Worm (Caenorhabditis elegans) whole organism, L4/young adult: Measurements from ENCODE around the gene inx-3.
A peak's percentile ranks its signal among the peaks of the same experiment; 100 is the strongest.

ENCODE experiments used
- W03F9.2 ChIP-seq: fragments of 150-350 bp; optimal IDR thresholded peaks from 2 replicates; lab custom pipeline; 2014; ENCODE audit warnings: missing biosample characterization, missing genetic modification characterization
- dao-5 ChIP-seq: sonication (generic microtip); optimal IDR thresholded peaks from 2 replicates; lab custom pipeline; 2016; ENCODE audit warnings: missing genotype, missing genetic modification characterization, moderate library complexity, missing compliant biosample characterization
- him-1 ChIP-seq: sonication (generic microtip); optimal IDR thresholded peaks from 2 replicates; lab custom pipeline; 2016; ENCODE audit warnings: missing genotype, missing genetic modification reagents, missing genetic modification characterization, missing compliant biosample characterization

Gene inx-3

DNA sequence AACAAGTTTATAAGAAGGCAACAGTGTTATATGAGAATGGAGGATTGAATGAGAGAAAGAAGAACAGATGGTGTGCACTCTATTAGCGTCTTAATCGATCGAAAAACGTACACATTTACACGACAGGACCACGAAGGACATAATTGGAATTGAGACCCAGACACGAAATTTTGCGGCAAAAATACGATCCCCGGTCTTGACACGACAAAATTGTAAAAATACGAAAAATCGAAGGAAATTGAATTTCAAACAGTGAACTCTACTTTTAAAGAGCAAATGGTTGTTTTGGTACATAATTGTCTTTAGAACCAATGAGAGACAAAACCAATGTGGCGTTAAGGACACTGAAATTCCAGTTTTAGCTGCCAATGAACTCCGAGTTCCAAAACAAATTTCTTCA is 26.5 kb downstream of the inx-3 start, which contains the start of gene lelo-3:
TSS of gene lelo-3 (minus strand) at position 101 of the 400 bp plus-strand sequence.
- TF ChIP-seq him-1 (tag; lab: Kevin White, UChicago): no peak
- no peak for TF ChIP-seq W03F9.2 (tag; lab: Kevin White, UChicago)
- no peak for TF ChIP-seq dao-5 (tag; lab: Kevin White, UChicago)

DNA sequence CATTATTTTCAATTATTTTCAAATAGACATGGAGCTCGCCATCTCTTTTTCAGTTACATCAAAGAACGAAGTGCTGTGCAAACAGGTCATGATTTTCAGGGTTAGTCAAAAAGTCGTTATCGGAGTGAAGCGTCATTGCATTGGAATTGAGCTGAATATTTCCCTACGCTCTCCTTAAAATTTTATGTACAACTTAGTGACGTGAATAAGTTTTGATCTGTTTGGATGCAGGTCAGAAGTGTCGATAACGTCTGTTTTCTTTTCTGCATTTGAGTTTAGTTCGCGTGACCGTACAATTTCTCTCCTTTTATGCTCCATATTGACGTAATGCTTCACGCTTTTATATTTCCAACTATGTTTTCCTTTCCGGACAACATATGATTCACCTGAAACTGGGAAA is 29.0 kb downstream of the inx-3 start:
- TF ChIP-seq dao-5 (tag; lab: Kevin White, UChicago) (no peak), W03F9.2 (tag; lab: Kevin White, UChicago) (no peak), him-1 (tag; lab: Kevin White, UChicago) (no peak)

DNA sequence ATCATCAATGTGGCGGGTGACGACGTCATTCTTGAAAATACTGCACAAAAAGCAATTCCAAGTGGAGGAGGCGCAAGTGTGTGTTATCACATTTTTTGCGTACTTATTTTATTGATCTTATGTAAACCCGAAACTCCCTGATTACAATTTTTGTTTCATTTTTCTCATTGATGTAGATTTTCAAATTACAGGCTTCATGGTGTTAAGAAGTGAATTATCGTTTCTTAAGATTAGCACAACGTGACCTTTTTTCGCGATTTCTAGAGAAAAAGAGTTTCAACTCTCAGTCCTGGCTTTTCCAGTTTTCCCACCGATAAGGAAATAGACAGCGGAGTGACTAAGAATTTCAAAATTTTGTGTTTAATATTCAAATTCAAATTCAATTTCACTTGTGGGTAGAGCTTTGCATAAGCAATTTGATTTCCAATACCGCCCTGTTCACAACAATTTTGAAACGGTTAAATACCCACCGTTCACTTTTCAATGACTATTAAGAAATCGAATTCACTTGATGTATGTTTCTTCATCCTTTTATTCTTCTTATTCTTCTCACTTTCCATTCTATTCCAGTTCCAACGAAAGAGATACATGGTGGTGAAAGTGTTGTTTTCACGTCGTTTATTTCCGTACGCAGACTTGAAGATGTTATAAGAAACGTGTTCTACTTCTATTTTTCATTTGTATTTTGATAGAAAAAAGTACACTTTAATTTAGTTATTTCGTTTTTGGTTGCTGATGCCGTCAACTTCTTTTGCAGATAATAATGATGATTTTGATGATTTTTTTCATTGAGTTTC is 31.0 kb downstream of the inx-3 start:
- TF ChIP-seq dao-5 (tag; lab: Kevin White, UChicago) (no peak), him-1 (tag; lab: Kevin White, UChicago) (no peak), W03F9.2 (tag; lab: Kevin White, UChicago) (no peak)

DNA sequence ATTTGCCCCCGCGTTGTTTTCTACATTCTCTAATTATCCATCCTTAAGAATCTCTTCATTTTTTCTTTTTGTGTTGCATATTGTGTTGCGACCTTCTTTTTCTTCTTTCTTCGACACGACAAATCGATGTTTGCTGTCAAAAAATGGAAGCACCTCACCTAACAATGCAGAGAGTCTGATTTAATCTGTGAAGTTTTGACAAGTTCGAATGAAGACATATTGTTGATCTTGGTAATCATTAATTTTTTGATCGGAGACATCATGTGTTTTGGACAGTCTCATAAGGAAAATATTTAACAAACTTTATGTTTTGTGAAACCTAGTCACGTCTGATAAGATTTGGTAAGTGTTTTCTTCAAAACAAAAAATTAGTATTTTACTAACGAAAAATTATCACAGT is 33.1 kb downstream of the inx-3 start:
- no peak for TF ChIP-seq dao-5 (tag; lab: Kevin White, UChicago)
- TF ChIP-seq him-1 (tag; lab: Kevin White, UChicago): no peak
- no peak for TF ChIP-seq W03F9.2 (tag; lab: Kevin White, UChicago)

DNA sequence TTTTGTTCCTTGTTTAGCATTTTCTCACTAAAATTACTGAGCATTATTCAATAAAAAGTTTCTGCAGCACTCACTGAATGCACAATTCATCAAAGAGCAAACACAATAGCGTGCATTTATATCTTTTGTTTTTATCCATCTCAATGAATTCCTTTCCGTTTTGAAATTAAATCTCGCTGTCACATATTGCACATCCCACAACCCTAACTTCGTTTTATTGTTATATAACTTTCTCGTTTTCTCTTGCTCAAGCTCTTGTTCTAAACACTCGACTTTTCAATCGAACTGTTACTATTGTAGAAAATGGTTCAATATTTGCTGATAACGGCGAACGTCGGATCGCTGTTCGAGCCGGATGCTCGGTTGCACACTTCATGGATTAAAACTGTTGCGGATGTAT is 35.2 kb downstream of the inx-3 start, which contains the start of gene ipp-5:
TSS of gene ipp-5 (plus strand) at position 301 of the 400 bp plus-strand sequence.
- TF ChIP-seq W03F9.2 (tag; lab: Kevin White, UChicago) (no peak), him-1 (tag; lab: Kevin White, UChicago) (no peak)

DNA sequence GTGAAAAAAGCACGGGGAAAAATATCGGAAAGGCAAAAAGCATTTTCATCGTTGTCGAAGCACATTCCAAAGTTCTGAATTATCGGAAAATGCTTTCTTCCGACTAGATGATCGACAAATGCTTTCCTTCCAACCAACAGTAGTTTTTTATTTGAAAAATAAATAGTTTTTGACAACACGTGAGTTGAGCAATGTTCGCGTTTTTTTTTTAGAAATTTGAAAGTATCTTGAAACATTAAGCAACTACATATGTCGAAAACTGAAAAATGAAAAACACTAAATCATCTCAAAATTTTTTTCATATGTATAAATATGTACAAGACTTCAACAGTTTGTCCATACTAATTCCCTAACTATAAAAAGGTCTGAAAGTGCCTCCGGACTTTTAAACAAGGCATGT is 43.6 kb downstream of the inx-3 start, which contains the start of gene hsp-25:
TSS of gene hsp-25 (minus strand) at position 101 of the 400 bp plus-strand sequence.
- TF ChIP-seq W03F9.2 (tag; lab: Kevin White, UChicago) (no peak), him-1 (tag; lab: Kevin White, UChicago) (no peak), dao-5 (tag; lab: Kevin White, UChicago) (no peak)

DNA sequence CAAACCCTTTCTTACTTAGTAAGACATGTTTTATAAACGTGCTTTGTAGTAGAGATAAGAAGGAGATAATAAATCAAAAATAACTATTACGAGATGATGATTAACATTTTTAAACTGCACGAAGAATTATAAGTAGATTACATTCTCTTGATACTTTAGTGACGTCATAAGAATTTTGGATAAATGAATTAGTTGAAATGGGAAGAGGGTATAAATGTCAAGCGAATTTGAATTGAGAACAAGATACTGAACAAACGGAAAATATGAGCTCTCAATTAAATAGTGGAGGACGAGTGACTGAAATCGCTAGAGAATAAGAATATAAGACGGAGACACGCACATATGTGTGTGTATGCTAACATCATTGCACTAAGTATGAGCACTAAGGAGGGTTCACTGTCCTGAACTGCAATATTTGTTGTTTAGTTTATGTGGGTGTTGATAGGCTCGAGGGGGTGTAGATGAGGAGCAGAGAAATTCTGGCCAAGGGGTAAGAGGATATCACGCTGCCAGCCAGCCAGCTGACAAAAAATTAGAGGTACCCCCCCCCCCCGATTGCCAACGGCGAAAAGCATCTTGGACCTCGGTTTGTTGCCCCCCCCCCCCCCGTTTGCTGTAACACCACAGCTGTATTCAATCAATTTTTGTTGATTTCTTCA is 44.6 kb downstream of the inx-3 start:
- TF ChIP-seq W03F9.2 (tag; lab: Kevin White, UChicago) (no peak), dao-5 (tag; lab: Kevin White, UChicago) (no peak), him-1 (tag; lab: Kevin White, UChicago) (no peak)

DNA sequence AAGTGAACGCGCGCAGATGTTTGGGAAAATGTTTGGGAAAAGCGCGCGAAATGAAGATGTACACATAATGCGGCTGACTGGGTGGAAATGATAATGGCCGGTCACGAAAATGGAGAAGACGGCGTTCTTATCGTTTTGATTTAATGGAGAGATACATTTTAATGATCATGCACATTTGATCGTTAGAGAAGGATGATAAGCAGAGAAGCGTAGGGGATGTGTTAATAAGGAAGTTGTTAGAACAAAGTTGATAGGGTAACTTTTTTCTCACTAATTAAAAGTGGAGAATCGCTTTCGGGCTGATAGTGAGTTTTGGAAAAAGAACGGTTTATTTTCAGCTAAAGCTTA is 45.1 kb downstream of the inx-3 start:
- TF ChIP-seq dao-5 (tag; lab: Kevin White, UChicago) (no peak), him-1 (tag; lab: Kevin White, UChicago) (no peak)

DNA sequence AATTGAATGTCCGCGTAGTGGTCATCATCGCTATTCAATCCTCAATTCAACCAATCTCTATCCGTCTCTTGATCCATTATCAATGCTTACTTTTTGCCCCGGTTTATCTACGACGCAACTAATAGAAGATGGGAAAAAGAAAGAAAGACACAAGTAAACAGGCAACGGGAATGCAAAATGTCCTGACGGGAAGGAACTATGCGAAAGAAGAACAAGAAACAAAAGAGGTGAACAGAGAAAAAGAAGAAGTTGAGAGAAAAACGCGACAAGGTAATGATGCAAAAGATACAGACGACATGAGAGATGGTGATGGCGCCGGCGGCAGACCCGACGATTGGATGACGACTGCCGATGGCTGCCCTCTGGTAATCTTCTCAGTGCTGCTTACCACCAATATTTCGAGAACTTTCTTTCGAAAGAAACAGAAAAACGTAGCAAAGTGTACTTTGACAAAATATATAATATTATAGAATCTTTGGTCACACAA is 46.1 kb downstream of the inx-3 start:
- no peak for TF ChIP-seq dao-5 (tag; lab: Kevin White, UChicago)
- TF ChIP-seq W03F9.2 (tag; lab: Kevin White, UChicago): peak; percentile 58

DNA sequence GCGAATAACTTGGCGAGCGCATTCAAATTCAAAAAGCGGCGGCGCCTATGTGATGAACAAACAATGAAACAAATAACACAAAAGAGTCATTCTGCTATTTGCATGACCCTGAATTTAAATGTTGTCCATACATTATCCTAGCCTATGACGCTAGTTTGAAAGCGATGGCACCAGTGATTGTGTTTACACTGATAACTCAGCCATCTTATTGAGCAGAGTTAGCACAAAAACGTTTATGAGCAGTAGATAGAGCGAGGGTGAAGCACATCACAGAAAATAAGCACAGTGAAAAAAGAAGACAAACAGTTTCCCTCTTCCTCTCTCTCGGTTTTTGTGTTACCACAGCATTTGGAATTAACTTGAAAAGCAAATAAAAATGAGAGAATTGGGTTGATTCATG is 47.3 kb downstream of the inx-3 start:
- TF ChIP-seq W03F9.2 (tag; lab: Kevin White, UChicago): no peak
- TF ChIP-seq dao-5 (tag; lab: Kevin White, UChicago): no peak
- no peak for TF ChIP-seq him-1 (tag; lab: Kevin White, UChicago)
